Worm (Caenorhabditis elegans) whole organism, early embryonic: ENCODE measurements around the gene T07C12.10.

Experiments used
- B0310.2 ChIP-seq: sonication (generic microtip); optimal IDR thresholded peaks from 2 replicates; lab custom pipeline; 2016; ENCODE audit warnings: mild to moderate bottlenecking, missing genetic modification characterization, missing compliant biosample characterization
- ama-1 ChIP-seq: fragments of 150-350 bp; optimal IDR thresholded peaks from 2 replicates; lab custom pipeline; 2014
- ets-7 ChIP-seq: sonication (generic microtip); optimal IDR thresholded peaks from 2 replicates; lab custom pipeline; 2016; ENCODE audit warnings: missing genotype, missing genetic modification characterization, missing compliant biosample characterization
- hmg-4 ChIP-seq: fragments of 200-800 bp; sonication (Bioruptor generic); optimal IDR thresholded peaks from 2 replicates; lab custom pipeline; 2018; ENCODE audit warnings: mild to moderate bottlenecking, missing genetic modification characterization, missing compliant biosample characterization
- pes-1 ChIP-seq: fragments of 200-800 bp; sonication (Bioruptor generic); IDR thresholded peaks from 2 replicates; pipeline ENCODE4 v1.3.6; 2022; ENCODE audit warnings: missing genetic modification reagents, missing genetic modification characterization, missing compliant biosample characterization
- sea-1 ChIP-seq: fragments of 200-800 bp; sonication (Bioruptor generic); conservative IDR thresholded peaks from 2 replicates; pipeline ENCODE4 v1.3.6; 2022; ENCODE audit warnings: missing genetic modification characterization, missing compliant biosample characterization

DNA sequence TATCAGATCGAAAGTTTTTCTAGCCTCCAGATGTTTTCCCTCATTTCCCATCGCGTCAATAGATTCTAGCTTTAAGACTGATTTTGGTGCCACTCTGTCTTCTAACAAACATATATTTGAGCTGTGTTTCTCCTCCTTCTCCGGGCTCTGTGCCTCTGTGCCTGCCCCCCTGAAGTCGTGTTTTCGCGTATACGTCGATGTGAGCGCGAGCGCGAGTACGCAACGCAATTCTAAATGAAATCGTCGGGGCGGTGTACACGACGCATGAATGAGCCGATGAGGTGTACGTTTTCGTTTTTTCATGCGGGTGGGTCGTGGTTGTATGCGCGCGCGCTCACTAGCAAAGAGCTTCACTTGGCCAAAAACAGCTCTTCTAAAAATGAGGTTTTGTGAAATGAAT, 5.6 kb upstream of the T07C12.10 start:
- no peak for TF ChIP-seq B0310.2
- TF ChIP-seq ama-1 (lab: Kevin White, UChicago): no peak
- no peak for TF ChIP-seq hmg-4 (GFP tag; lab: Kevin White, UChicago)
- no peak for TF ChIP-seq sea-1 (GFP tag; lab: Robert Waterston, UW)
- no peak for TF ChIP-seq pes-1
- no peak for TF ChIP-seq ets-7
